Worm (Caenorhabditis elegans): ENCODE data around the gene srv-30.

srv-30 gene

DNA sequence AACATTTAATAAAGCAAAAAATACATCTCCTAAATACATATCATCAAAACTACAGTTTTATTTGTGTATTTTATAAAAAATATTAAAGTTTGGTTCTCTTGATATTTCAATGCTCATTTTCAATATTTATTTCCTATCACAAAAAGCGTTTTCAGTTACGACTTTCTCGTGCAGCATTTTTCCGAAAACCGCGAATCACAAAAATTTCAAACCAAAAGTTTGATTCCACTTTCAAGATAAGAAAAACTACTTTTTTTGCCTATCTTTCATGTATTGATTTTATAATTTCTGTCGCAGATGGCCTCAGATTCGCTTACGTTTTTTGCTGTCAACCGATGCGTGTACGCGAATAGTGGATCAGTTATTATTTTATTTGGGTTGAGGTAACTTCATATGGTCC, 49.8 kb downstream of the srv-30 start, which contains the start of gene C49A9.4:
TSS of gene C49A9.4 (plus strand) at position 265 of the 400 bp plus-strand sequence.
- no peak for TF ChIP-seq ztf-29 (GFP tag; IDR thresholded peaks at IDR 0.05)
- TF ChIP-seq flt-1 (GFP tag; IDR thresholded peaks at IDR 0.05) = no peak
- no peak for TF ChIP-seq cog-1 (tag; optimal IDR thresholded peaks at IDR 0.05)
- TF ChIP-seq tab-1 (GFP tag; IDR thresholded peaks at IDR 0.05) = no peak
- TF ChIP-seq ztf-23 (GFP tag; IDR thresholded peaks at IDR 0.05) = no peak
- no peak for TF ChIP-seq klf-2 (GFP tag; conservative IDR thresholded peaks at IDR 0.05)
- TF ChIP-seq ref-1 (GFP tag; conservative IDR thresholded peaks at IDR 0.05) = no peak
- TF ChIP-seq med-1 (GFP tag; optimal IDR thresholded peaks at IDR 0.05; ENCODE audit: insufficient read depth) = no peak
- no peak for TF ChIP-seq T22C8.4 (GFP tag; IDR thresholded peaks at IDR 0.05)

DNA sequence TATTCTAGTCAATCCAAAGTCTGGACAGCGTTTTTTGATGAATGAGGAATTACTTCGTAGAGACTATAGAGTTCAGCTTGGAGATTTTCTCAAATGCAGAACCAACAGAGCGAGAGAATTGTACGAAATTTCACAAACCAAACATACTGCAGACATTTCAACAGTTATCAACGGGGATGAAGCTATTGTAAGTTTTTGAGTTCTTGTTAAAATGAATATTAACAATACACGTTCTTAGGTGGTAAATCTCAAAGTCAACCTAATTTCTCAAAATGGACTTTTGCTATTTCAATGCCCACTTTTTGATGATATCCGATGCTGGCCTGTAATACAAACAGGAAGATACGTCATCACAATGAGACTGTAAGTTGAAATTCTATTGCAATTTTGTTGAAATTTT, 51.7 kb downstream of the srv-30 start:
- no peak for TF ChIP-seq flt-1 (GFP tag; IDR thresholded peaks at IDR 0.05)
- TF ChIP-seq klf-2 (GFP tag; conservative IDR thresholded peaks at IDR 0.05) = no peak
- no peak for TF ChIP-seq ref-1 (GFP tag; conservative IDR thresholded peaks at IDR 0.05)
- TF ChIP-seq ztf-29 (GFP tag; IDR thresholded peaks at IDR 0.05) = no peak
- TF ChIP-seq med-1 (GFP tag; optimal IDR thresholded peaks at IDR 0.05; ENCODE audit: insufficient read depth) = no peak
- no peak for TF ChIP-seq ztf-23 (GFP tag; IDR thresholded peaks at IDR 0.05)
- TF ChIP-seq T22C8.4 (GFP tag; IDR thresholded peaks at IDR 0.05) = no peak
- no peak for TF ChIP-seq cog-1 (tag; optimal IDR thresholded peaks at IDR 0.05)
- TF ChIP-seq tab-1 (GFP tag; IDR thresholded peaks at IDR 0.05) = no peak
